Worm (Caenorhabditis elegans): ENCODE measurements around the gene K03A1.4.
A peak's percentile ranks its signal among the peaks of the same experiment; 100 is the strongest.

- no peak for TF ChIP-seq elt-3 (tag; optimal IDR thresholded peaks at IDR 0.05)
- no peak for TF ChIP-seq nhr-12 (tag; optimal IDR thresholded peaks at IDR 0.05)
- TF ChIP-seq lin-13 (tag; optimal IDR thresholded peaks at IDR 0.05), result no peak
- no peak for TF ChIP-seq pha-4 (tag; optimal IDR thresholded peaks at IDR 0.05)
- no peak for TF ChIP-seq lsy-2 (tag; optimal IDR thresholded peaks at IDR 0.05)
- peak; percentile 6 for TF ChIP-seq ces-1 (GFP tag; optimal IDR thresholded peaks at IDR 0.05)
- no peak for TF ChIP-seq ztf-11 (tag; optimal IDR thresholded peaks at IDR 0.05)
Observed at ce11 chrX:7289565-7289964, 9.0 kb downstream of the K03A1.4 start.
